Worm (Caenorhabditis elegans) whole organism, L3 larva: ENCODE measurements around the gene lgc-50.
A peak's percentile ranks its signal among the peaks of the same experiment; 100 is the strongest.

ENCODE experiments used
- R02D3.7 ChIP-seq: fragments of 150-350 bp; optimal IDR thresholded peaks from 2 replicates; lab custom pipeline; 2014; ENCODE audit warnings: missing biosample characterization, missing genetic modification characterization
- ZK546.5 ChIP-seq: sonication (generic microtip); optimal IDR thresholded peaks from 2 replicates; lab custom pipeline; 2017; ENCODE audit warnings: missing biosample characterization, missing genetic modification characterization
- aly-2 ChIP-seq: fragments of 150-350 bp; optimal IDR thresholded peaks from 2 replicates; lab custom pipeline; 2014; ENCODE audit warnings: missing biosample characterization, missing genetic modification characterization
- ama-1 ChIP-seq: fragments of 150-350 bp; optimal IDR thresholded peaks from 2 replicates; lab custom pipeline; 2018
- ceh-28 ChIP-seq: fragments of 150-350 bp; optimal IDR thresholded peaks from 2 replicates; lab custom pipeline; 2014; ENCODE audit warnings: missing biosample characterization, missing genetic modification reagents, missing genetic modification characterization
- daf-12 ChIP-seq: fragments of 150-350 bp; optimal IDR thresholded peaks from 2 replicates; lab custom pipeline; 2014; ENCODE audit warnings: missing biosample characterization, missing genetic modification reagents, missing genetic modification characterization
- jun-1 ChIP-seq: fragments of 150-350 bp; optimal IDR thresholded peaks from 2 replicates; lab custom pipeline; 2014; ENCODE audit warnings: missing biosample characterization, missing genetic modification reagents, missing genetic modification characterization
- lin-39 ChIP-seq: fragments of 150-350 bp; optimal IDR thresholded peaks from 2 replicates; lab custom pipeline; 2018; ENCODE audit warnings: missing biosample characterization, missing genetic modification reagents, missing genetic modification characterization
- mdl-1 ChIP-seq: fragments of 150-350 bp; optimal IDR thresholded peaks from 2 replicates; lab custom pipeline; 2014; ENCODE audit warnings: missing biosample characterization, missing genetic modification characterization
- nhr-12 ChIP-seq: fragments of 150-350 bp; optimal IDR thresholded peaks from 2 replicates; lab custom pipeline; 2014; ENCODE audit warnings: missing biosample characterization, missing genetic modification characterization
- nhr-28 ChIP-seq: fragments of 150-350 bp; optimal IDR thresholded peaks from 2 replicates; lab custom pipeline; 2014; ENCODE audit warnings: missing biosample characterization, missing genetic modification characterization
- nhr-77 ChIP-seq: fragments of 150-350 bp; optimal IDR thresholded peaks from 2 replicates; lab custom pipeline; 2014; ENCODE audit warnings: missing biosample characterization, missing genetic modification characterization
- pha-4 ChIP-seq: fragments of 150-350 bp; optimal IDR thresholded peaks from 2 replicates; lab custom pipeline; 2014; ENCODE audit warnings: missing biosample characterization, missing genetic modification reagents, missing genetic modification characterization
- snpc-4 ChIP-seq: fragments of 150-350 bp; optimal IDR thresholded peaks from 2 replicates; lab custom pipeline; 2014; ENCODE audit warnings: missing biosample characterization, missing genetic modification characterization

ce11 chrIII:7375434-7375833, 19.8 kb downstream of the lgc-50 start:
- TF ChIP-seq R02D3.7 (tag; lab: Kevin White, UChicago) (peak; percentile 14), ceh-28 (tag; lab: Kevin White, UChicago) (peak; percentile 65), pha-4 (tag; lab: Kevin White, UChicago) (no peak), lin-39 (no peak), daf-12 (no peak), aly-2 (tag; lab: Kevin White, UChicago) (no peak), ZK546.5 (no peak), ama-1 (lab: Kevin White, UChicago) (peak; percentile 83), nhr-28 (tag; lab: Kevin White, UChicago) (no peak), nhr-12 (tag; lab: Kevin White, UChicago) (no peak), nhr-77 (tag; lab: Kevin White, UChicago) (no peak), snpc-4 (tag; lab: Kevin White, UChicago) (no peak), mdl-1 (tag; lab: Kevin White, UChicago) (no peak), jun-1 (tag; lab: Kevin White, UChicago) (no peak)
